Worm (Caenorhabditis elegans): ENCODE results near the gene srx-136.

ce11 chrV:13856376-13856775, 856 bp upstream of the srx-136 start, which contains the start of gene srx-134:
- no peak for TF ChIP-seq unc-39 (tag; optimal IDR thresholded peaks at IDR 0.05)
- TF ChIP-seq lin-39 (tag; optimal IDR thresholded peaks at IDR 0.05): no peak
